Worm (Caenorhabditis elegans) whole organism, L1 larva: ENCODE results near the gene acs-11.

Source experiments
- C16A3.4 ChIP-seq: fragments of 150-350 bp; optimal IDR thresholded peaks from 2 replicates; lab custom pipeline; 2014; ENCODE audit warnings: missing biosample characterization, missing genetic modification characterization
- alr-1 ChIP-seq: fragments of 200-800 bp; sonication (Bioruptor generic); optimal IDR thresholded peaks from 2 replicates; lab custom pipeline; 2018; ENCODE audit warnings: borderline replicate concordance, mild to moderate bottlenecking, missing genetic modification characterization, missing compliant biosample characterization
- jun-1 ChIP-seq: fragments of 150-350 bp; optimal IDR thresholded peaks from 2 replicates; lab custom pipeline; 2014; ENCODE audit warnings: missing biosample characterization, missing genetic modification reagents, missing genetic modification characterization
- lin-13 ChIP-seq: fragments of 150-350 bp; optimal IDR thresholded peaks from 2 replicates; lab custom pipeline; 2014; ENCODE audit warnings: missing biosample characterization, missing genetic modification reagents, missing genetic modification characterization
- nhr-237 ChIP-seq: fragments of 150-350 bp; optimal IDR thresholded peaks from 2 replicates; lab custom pipeline; 2014; ENCODE audit warnings: missing biosample characterization, missing genetic modification characterization
- unc-62 ChIP-seq: fragments of 150-350 bp; optimal IDR thresholded peaks from 2 replicates; lab custom pipeline; 2014; ENCODE audit warnings: missing biosample characterization, missing genetic modification reagents, missing genetic modification characterization
- unc-86 ChIP-seq: sonication (generic microtip); optimal IDR thresholded peaks from 2 replicates; lab custom pipeline; 2016; ENCODE audit warnings: missing genetic modification characterization, missing compliant biosample characterization

- TF ChIP-seq unc-86 (tag; lab: Kevin White, UChicago) = no peak
- no peak for TF ChIP-seq lin-13 (GFP tag; lab: Kevin White, UChicago)
- no peak for TF ChIP-seq unc-62
- no peak for TF ChIP-seq nhr-237 (tag; lab: Kevin White, UChicago)
- TF ChIP-seq alr-1 (tag; lab: Kevin White, UChicago) = no peak
- TF ChIP-seq C16A3.4 (tag; lab: Kevin White, UChicago) = no peak
- no peak for TF ChIP-seq jun-1 (tag; lab: Kevin White, UChicago)
Measured at ce11 chrII:4756751-4757150, 14.8 kb downstream of the acs-11 start, which contains the start of gene C27D9.2.
